Worm (Caenorhabditis elegans): Measurements from ENCODE around the gene fbxa-128.
A peak's percentile ranks its signal among the peaks of the same experiment; 100 is the strongest.

fbxa-128 gene

DNA sequence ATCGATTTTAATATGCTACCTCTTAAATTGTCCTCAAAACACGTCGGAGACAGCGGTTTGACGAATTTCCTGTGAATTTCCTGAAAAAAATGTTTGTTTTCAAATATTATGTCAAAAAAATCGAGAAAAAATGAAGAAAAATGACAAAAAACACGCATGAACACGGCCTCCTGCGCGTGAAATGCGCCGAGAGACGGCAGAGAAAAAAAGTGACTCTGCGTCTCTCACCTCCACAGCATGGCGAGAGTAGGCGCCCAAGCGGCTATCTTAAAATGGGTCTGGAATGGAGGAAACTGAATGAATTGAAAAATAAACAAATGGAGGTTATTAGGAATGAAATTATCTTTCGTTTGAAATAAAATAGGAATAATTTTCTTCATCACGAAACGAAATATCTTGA lies 28.2 kb downstream of the fbxa-128 start (continued):
- TF ChIP-seq arid-1 (GFP tag; conservative IDR thresholded peaks at IDR 0.05) (no peak), unc-62 (GFP tag; optimal IDR thresholded peaks at IDR 0.05 in 1 of 2) (no peak), unc-62 (tag; optimal IDR thresholded peaks at IDR 0.05) (no peak), fkh-10 (GFP tag; optimal IDR thresholded peaks at IDR 0.05) (no peak), madf-9 (GFP tag; conservative IDR thresholded peaks at IDR 0.05) (peak; percentile 51; the same call in 1 of the 2 replicates), nhr-28 (tag; optimal IDR thresholded peaks at IDR 0.05) (peak; percentile 35), nhr-11 (tag; optimal IDR thresholded peaks at IDR 0.05) (peak; percentile 45), unc-130 (GFP tag; optimal IDR thresholded peaks at IDR 0.05) (peak; percentile 47), mxl-2 (GFP tag; conservative IDR thresholded peaks at IDR 0.05) (no peak), nhr-10 (tag; optimal IDR thresholded peaks at IDR 0.05) (no peak), ztf-7 (tag; optimal IDR thresholded peaks at IDR 0.05) (no peak), lin-1 (GFP tag; IDR thresholded peaks at IDR 0.05) (no peak), lin-29 (GFP tag; IDR thresholded peaks at IDR 0.05) (peak; percentile 81), zfp-2 (tag; optimal IDR thresholded peaks at IDR 0.05) (no peak), egl-43 (GFP tag; IDR thresholded peaks at IDR 0.05) (no peak), F44E2.7 (GFP tag; IDR thresholded peaks at IDR 0.05) (no peak), R02D3.7 (tag; optimal IDR thresholded peaks at IDR 0.05) (no peak), dpl-1 (GFP tag; optimal IDR thresholded peaks at IDR 0.05) (peak; percentile 57), snpc-1.2 (GFP tag; IDR thresholded peaks at IDR 0.05) (no peak), mdl-1 (tag; optimal IDR thresholded peaks at IDR 0.05) (peak in 1 of 2 experiments; percentile 19), madf-5 (GFP tag; IDR thresholded peaks at IDR 0.05) (no peak), lim-7 (GFP tag; IDR thresholded peaks at IDR 0.05) (no peak), Y48G9A.11 (GFP tag; IDR thresholded peaks at IDR 0.05) (peak; percentile 74), nhr-25 (tag; optimal IDR thresholded peaks at IDR 0.05; ENCODE audit: borderline replicate concordance, insufficient read depth) (no peak), mes-2 (tag; optimal IDR thresholded peaks at IDR 0.05; ENCODE audit: poor library complexity, severe bottlenecking) (peak; percentile 90), ceh-32 (tag; optimal IDR thresholded peaks at IDR 0.05; ENCODE audit: poor library complexity) (no peak), lin-39 (tag; optimal IDR thresholded peaks at IDR 0.05) (no peak), F49E8.2 (tag; optimal IDR thresholded peaks at IDR 0.05; ENCODE audit: borderline replicate concordance) (peak; percentile 29), snpc-4 (tag; optimal IDR thresholded peaks at IDR 0.05) (no peak), zip-11 (GFP tag; IDR thresholded peaks at IDR 0.05) (no peak), ceh-28 (tag; optimal IDR thresholded peaks at IDR 0.05) (no peak), dmd-8 (GFP tag; IDR thresholded peaks at IDR 0.05) (no peak), nhr-41 (GFP tag; IDR thresholded peaks at IDR 0.05) (no peak), mxl-3 (GFP tag; optimal IDR thresholded peaks at IDR 0.05) (no peak), T26A8.4 (GFP tag; IDR thresholded peaks at IDR 0.05) (peak; percentile 71), fos-1 (tag; optimal IDR thresholded peaks at IDR 0.05) (no peak), F37D6.2 (tag; optimal IDR thresholded peaks at IDR 0.05) (peak; percentile 0), php-3 (GFP tag; IDR thresholded peaks at IDR 0.05) (0 out of 2 replicates have a peak, but pooled peaks have one; percentile 12), lir-3 (tag; optimal IDR thresholded peaks at IDR 0.05) (no peak), ZK337.2 (GFP tag; IDR thresholded peaks at IDR 0.05) (no peak), egl-27 (tag; optimal IDR thresholded peaks at IDR 0.05) (no peak), ZK546.5 (tag; optimal IDR thresholded peaks at IDR 0.05) (no peak), nhr-48 (tag; optimal IDR thresholded peaks at IDR 0.05) (no peak), duxl-1 (tag; optimal IDR thresholded peaks at IDR 0.05; ENCODE audit: poor library complexity) (peak; percentile 26), Y5F2A.4 (GFP tag; optimal IDR thresholded peaks at IDR 0.05) (no peak), F10B5.3 (tag; optimal IDR thresholded peaks at IDR 0.05) (no peak), cey-2 (tag; optimal IDR thresholded peaks at IDR 0.05; ENCODE audit: borderline replicate concordance, insufficient read depth) (no peak), T20F7.1 (GFP tag; optimal IDR thresholded peaks at IDR 0.05) (peak; percentile 27), nhr-76 (tag; optimal IDR thresholded peaks at IDR 0.05) (no peak), skn-1 (tag; optimal IDR thresholded peaks at IDR 0.05) (no peak), dmd-6 (GFP tag; IDR thresholded peaks at IDR 0.05) (peak; percentile 71), aly-2 (tag; optimal IDR thresholded peaks at IDR 0.05) (no peak)
